Worm (Caenorhabditis elegans) whole organism, L4 larva: Measurements from ENCODE around the gene T23B7.3.

Experiments used
- D1046.2 ChIP-seq: fragments of 200-800 bp; sonication (Bioruptor generic); IDR thresholded peaks from 2 replicates; pipeline ENCODE4 v1.3.6; 2022; ENCODE audit warnings: missing genetic modification characterization, missing compliant biosample characterization
- T20F7.1 ChIP-seq: fragments of 200-800 bp; sonication (Bioruptor generic); optimal IDR thresholded peaks from 2 replicates; lab custom pipeline; 2018; ENCODE audit warnings: mild to moderate bottlenecking, missing genetic modification characterization, missing compliant biosample characterization
- Y5F2A.4 ChIP-seq: fragments of 200-800 bp; sonication (Bioruptor generic); optimal IDR thresholded peaks from 2 replicates; lab custom pipeline; 2018; ENCODE audit warnings: mild to moderate bottlenecking, missing genetic modification characterization, missing compliant biosample characterization
- ama-1 ChIP-seq: fragments of 150-350 bp; optimal IDR thresholded peaks from 2 replicates; lab custom pipeline; 2014; ENCODE audit warnings: inconsistent platforms, mixed read lengths
- ceh-20 ChIP-seq: fragments of 200-800 bp; sonication (Bioruptor generic); IDR thresholded peaks from 2 replicates; pipeline ENCODE4 v1.3.6; 2022; ENCODE audit warnings: missing genetic modification reagents, missing genetic modification characterization, missing compliant biosample characterization
- ceh-28 ChIP-seq: fragments of 150-350 bp; optimal IDR thresholded peaks from 2 replicates; lab custom pipeline; 2014; ENCODE audit warnings: missing biosample characterization, missing genetic modification reagents, missing genetic modification characterization
- daf-16 ChIP-seq, 3 experiments: sonication (generic microtip); optimal IDR thresholded peaks; 2 replicates each; lab custom pipeline; 2016 to 2017; ENCODE audit warnings: missing genetic modification characterization in 3 of 3, missing genetic modification reagents in 3 of 3, mild to moderate bottlenecking in 2 of 3, missing compliant biosample characterization in 2 of 3, missing biosample characterization in 1 of 3, moderate library complexity in 1 of 3
- dmd-6 ChIP-seq: fragments of 200-800 bp; sonication (Bioruptor generic); IDR thresholded peaks from 2 replicates; pipeline ENCODE4 v1.3.6; 2022; ENCODE audit warnings: missing genetic modification reagents, missing genetic modification characterization, missing compliant biosample characterization
- dmd-8 ChIP-seq: fragments of 200-800 bp; sonication (Bioruptor generic); IDR thresholded peaks from 2 replicates; pipeline ENCODE4 v1.3.6; 2022; ENCODE audit warnings: missing genetic modification characterization, missing compliant biosample characterization
- dve-1 ChIP-seq: sonication (generic microtip); optimal IDR thresholded peaks from 2 replicates; lab custom pipeline; 2017; ENCODE audit warnings: antibody characterized with exemption, mild to moderate bottlenecking, missing genetic modification characterization, missing compliant biosample characterization; ENCODE audit not compliant: insufficient read depth
- hif-1 ChIP-seq, 2 experiments: sonication (generic microtip); optimal IDR thresholded peaks; 2 replicates each; lab custom pipeline; 2016 to 2017; ENCODE audit warnings: missing compliant biosample characterization in 2 of 2, missing genetic modification characterization in 2 of 2, missing genetic modification reagents in 2 of 2, missing genotype in 2 of 2, mild to moderate bottlenecking in 1 of 2
- hlh-11 ChIP-seq: fragments of 200-800 bp; sonication (Bioruptor generic); optimal IDR thresholded peaks from 2 replicates; lab custom pipeline; 2018; ENCODE audit warnings: mild to moderate bottlenecking, missing genetic modification characterization, missing compliant biosample characterization
- hmg-1.1 ChIP-seq: fragments of 200-800 bp; sonication (Bioruptor generic); IDR thresholded peaks from 2 replicates; pipeline ENCODE4 v1.3.6; 2022; ENCODE audit warnings: missing genetic modification reagents, missing genetic modification characterization, missing compliant biosample characterization
- lin-39 ChIP-seq: fragments of 150-350 bp; optimal IDR thresholded peaks from 2 replicates; lab custom pipeline; 2014; ENCODE audit warnings: missing biosample characterization, missing genetic modification reagents, missing genetic modification characterization
- lsy-2 ChIP-seq, 2 experiments: fragments of 150-350 bp in 1 of 2; sonication (generic microtip) in 1 of 2; optimal IDR thresholded peaks; 2 replicates each; lab custom pipeline; 2014 to 2017; ENCODE audit warnings: missing biosample characterization in 2 of 2, missing genetic modification characterization in 2 of 2
- mep-1 ChIP-seq: fragments of 150-350 bp; sonication (generic microtip); optimal IDR thresholded peaks from 3 replicates; lab custom pipeline; 2014; ENCODE audit warnings: missing biosample characterization, missing genetic modification characterization
- mes-2 ChIP-seq: sonication (generic microtip); optimal IDR thresholded peaks from 2 replicates; lab custom pipeline; 2016; ENCODE audit warnings: missing genotype, mild to moderate bottlenecking, missing genetic modification characterization, missing compliant biosample characterization; ENCODE audit not compliant: poor library complexity, severe bottlenecking
- nhr-11 ChIP-seq: fragments of 150-350 bp; optimal IDR thresholded peaks from 2 replicates; lab custom pipeline; 2014; ENCODE audit warnings: missing biosample characterization, missing genetic modification characterization
- nhr-28 ChIP-seq: fragments of 150-350 bp; optimal IDR thresholded peaks from 2 replicates; lab custom pipeline; 2014; ENCODE audit warnings: missing biosample characterization, missing genetic modification characterization
- nhr-41 ChIP-seq: fragments of 200-800 bp; sonication (Bioruptor generic); IDR thresholded peaks from 2 replicates; pipeline ENCODE4 v1.3.6; 2022; ENCODE audit warnings: missing genetic modification reagents, missing genetic modification characterization, missing compliant biosample characterization
- nhr-6 ChIP-seq: fragments of 150-350 bp; optimal IDR thresholded peaks from 2 replicates; lab custom pipeline; 2014; ENCODE audit warnings: missing biosample characterization, missing genetic modification characterization
- nhr-76 ChIP-seq: fragments of 150-350 bp; optimal IDR thresholded peaks from 2 replicates; lab custom pipeline; 2014; ENCODE audit warnings: missing biosample characterization, missing genetic modification characterization
- nhr-77 ChIP-seq: fragments of 150-350 bp; optimal IDR thresholded peaks from 2 replicates; lab custom pipeline; 2014; ENCODE audit warnings: missing biosample characterization, missing genetic modification characterization
- pha-4 ChIP-seq, 2 experiments: fragments of 150-350 bp in 1 of 2; fragments of 200-800 bp in 1 of 2; sonication (Bioruptor generic) in 1 of 2; IDR thresholded peaks in 1 of 2; optimal IDR thresholded peaks in 1 of 2; 2 replicates each; pipeline versions ENCODE4 v1.3.6 to Lab custom; 2014 to 2022; ENCODE audit warnings: missing genetic modification characterization in 2 of 2, missing genetic modification reagents in 2 of 2, missing biosample characterization in 1 of 2, missing compliant biosample characterization in 1 of 2
- set-16 ChIP-seq: fragments of 200-800 bp; sonication (Bioruptor generic); IDR thresholded peaks from 2 replicates; pipeline ENCODE4 v1.3.6; 2022; ENCODE audit warnings: missing genetic modification reagents, missing genetic modification characterization, missing compliant biosample characterization
- spr-1 ChIP-seq: sonication (generic microtip); optimal IDR thresholded peaks from 2 replicates; lab custom pipeline; 2016; ENCODE audit warnings: mild to moderate bottlenecking, missing genetic modification characterization, missing compliant biosample characterization
- tra-1 ChIP-seq: fragments of 200-800 bp; sonication (Bioruptor generic); IDR thresholded peaks from 2 replicates; pipeline ENCODE4 v1.3.6; 2022; ENCODE audit warnings: missing genetic modification reagents, missing genetic modification characterization, missing compliant biosample characterization
- unc-62 ChIP-seq, 3 experiments: fragments of 150-350 bp in 1 of 3; sonication (generic microtip); optimal IDR thresholded peaks in 2 of 3; peaks in 1 of 3; 1 replicate in 1 of 3; 2 replicates in 2 of 3; lab custom pipeline; 2014 to 2017; ENCODE audit warnings: missing biosample characterization in 3 of 3, missing genetic modification characterization in 3 of 3, missing genetic modification reagents in 3 of 3, missing genotype in 1 of 3
- zfp-3 ChIP-seq: fragments of 200-800 bp; sonication (Bioruptor generic); conservative IDR thresholded peaks from 2 replicates; pipeline ENCODE4 v1.3.6; 2022; ENCODE audit warnings: missing genetic modification reagents, missing genetic modification characterization, missing compliant biosample characterization

The T23B7.3 gene

DNA sequence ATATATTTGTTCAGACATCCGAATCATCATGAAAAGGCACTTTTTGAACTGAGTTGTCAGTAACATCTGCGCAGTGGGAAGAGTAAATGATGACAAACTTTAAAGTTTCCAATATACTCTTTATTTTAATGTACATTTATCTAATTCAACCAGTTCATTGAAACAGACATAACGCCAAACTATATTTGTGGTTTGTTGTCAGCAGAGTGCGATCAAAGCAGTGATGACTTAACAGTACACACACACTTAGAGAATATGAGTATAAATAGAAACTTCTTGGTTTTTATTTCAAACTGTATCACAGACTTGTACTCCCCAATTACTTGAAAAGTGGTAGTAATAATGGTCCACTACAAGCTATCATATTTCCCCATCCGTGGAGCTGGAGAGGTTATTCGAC, 33.4 kb downstream of the T23B7.3 start, which contains the start of gene gst-8:
TSS of gene gst-8 (plus strand) at position 301 of the 400 bp plus-strand sequence.
- TF ChIP-seq dmd-6, result 0 out of 2 replicates have a peak, but pooled peaks have one; percentile 17
- TF ChIP-seq mep-1 (tag; lab: Kevin White, UChicago), result no peak
- TF ChIP-seq dve-1, result peak; percentile 9
- no peak for TF ChIP-seq daf-16 (GFP tag; optimal IDR thresholded peaks at IDR 0.05; lab: Kevin White, UChicago)
- TF ChIP-seq daf-16 (tag; optimal IDR thresholded peaks at IDR 0.05; lab: Kevin White, UChicago), result peak; percentile 55
- peak; percentile 8 for TF ChIP-seq hlh-11
- no peak for TF ChIP-seq zfp-3 (GFP tag; lab: Robert Waterston, UW)
- TF ChIP-seq nhr-6 (tag; lab: Kevin White, UChicago), result no peak
- peak; percentile 27 for TF ChIP-seq T20F7.1 (GFP tag; lab: Kevin White, UChicago)

- TF ChIP-seq hmg-1.1 (GFP tag; lab: Robert Waterston, UW), result no peak
- no peak for TF ChIP-seq nhr-77 (tag; lab: Kevin White, UChicago)
- TF ChIP-seq nhr-76, result no peak
- TF ChIP-seq unc-62 (GFP tag; optimal IDR thresholded peaks at IDR 0.05 in 1 of 2; lab: Kevin White, UChicago), result peak in 1 of 2 experiments; percentile 65
- TF ChIP-seq unc-62 (tag; optimal IDR thresholded peaks at IDR 0.05; lab: Kevin White, UChicago), result no peak
Measured at ce11 chrII:4884403-4884802, 34.4 kb downstream of the T23B7.3 start.

DNA sequence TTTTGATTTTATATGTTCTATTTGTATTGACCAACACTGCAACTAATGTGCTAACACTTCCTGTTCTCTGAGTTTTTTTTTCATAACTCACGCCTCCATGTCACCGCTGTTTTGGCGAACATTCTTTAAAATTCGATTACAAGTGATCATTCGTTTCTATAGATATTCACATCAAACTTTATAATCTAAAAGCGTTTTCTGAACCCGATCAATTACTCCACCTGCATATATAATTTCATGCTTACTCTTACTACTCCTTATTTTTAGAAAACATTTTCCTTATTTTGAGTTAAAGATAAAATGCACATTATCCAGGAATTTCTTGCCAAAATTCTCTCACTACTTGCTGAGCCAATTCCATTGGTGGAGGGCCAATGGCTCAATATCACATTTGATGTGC, 36.0 kb downstream of the T23B7.3 start, which contains the start of gene R05F9.7:
TSS of gene R05F9.7 (plus strand) at position 301 of the 400 bp plus-strand sequence.
- TF ChIP-seq mes-2 (tag; lab: Kevin White, UChicago), result no peak
- no peak for TF ChIP-seq lin-39 (tag; lab: Kevin White, UChicago)
- TF ChIP-seq, all 104 proteins: peak for 0

DNA sequence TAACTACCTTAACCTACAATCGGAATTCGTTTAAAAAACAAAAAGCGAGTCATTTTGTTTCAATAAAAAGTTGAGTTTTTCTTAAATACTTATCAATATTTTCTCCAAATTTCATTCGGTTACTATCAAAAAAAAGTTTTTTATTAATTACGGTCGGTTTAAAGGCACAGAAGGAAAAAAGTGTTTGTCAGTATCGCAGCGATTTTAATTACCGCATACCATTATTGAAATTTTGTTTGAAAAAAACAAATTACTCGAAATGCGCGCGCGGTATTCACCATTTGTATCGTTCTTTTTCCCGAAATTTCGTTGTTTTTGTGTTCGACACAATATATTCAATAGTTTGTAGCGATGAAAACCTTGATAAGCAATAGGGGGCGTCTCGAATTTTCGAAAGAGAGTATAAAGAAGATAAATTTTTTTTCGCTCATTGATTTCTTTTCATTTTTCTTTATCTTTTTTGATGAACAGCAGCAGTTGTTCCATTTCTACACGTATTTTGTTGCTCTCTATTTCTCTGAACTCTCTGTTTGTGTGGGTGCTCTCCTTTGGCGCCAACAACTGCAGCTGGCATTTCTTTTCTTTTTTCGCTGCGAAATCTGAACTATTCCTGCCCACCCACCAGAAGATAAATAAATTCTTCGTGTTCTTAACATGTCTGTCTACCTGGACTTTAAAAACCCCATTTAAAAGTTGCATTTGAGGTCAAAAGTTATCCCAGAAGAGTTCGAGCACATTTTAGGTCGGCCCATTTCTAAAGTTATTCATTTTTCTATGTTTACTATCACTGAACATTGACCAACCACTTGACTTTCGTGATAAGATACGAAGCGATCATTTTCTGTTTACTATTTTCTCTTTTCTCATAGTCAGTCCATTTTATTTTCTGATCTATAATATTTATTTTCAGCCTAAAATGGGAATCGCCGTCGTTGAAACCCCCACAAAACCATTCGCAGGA, 38.8 kb downstream of the T23B7.3 start, which contains the start of gene pgm-1:
TSS of gene pgm-1 (plus strand) at position 911 of the 961 bp plus-strand sequence.
- TF ChIP-seq mep-1 (tag; lab: Kevin White, UChicago) (peak; percentile 9), tra-1 (GFP tag; lab: Robert Waterston, UW) (0 out of 2 replicates have a peak, but pooled peaks have one; percentile 29), D1046.2 (GFP tag; lab: Robert Waterston, UW) (no peak), nhr-28 (tag; lab: Kevin White, UChicago) (peak; percentile 97), hif-1 (tag; optimal IDR thresholded peaks at IDR 0.05; lab: Kevin White, UChicago) (peak in 1 of 2 experiments; percentile 72), Y5F2A.4 (GFP tag; lab: Kevin White, UChicago) (no peak), hlh-11 (peak; percentile 72), unc-62 (GFP tag; optimal IDR thresholded peaks at IDR 0.05 in 1 of 2; lab: Kevin White, UChicago) (no peak), unc-62 (tag; optimal IDR thresholded peaks at IDR 0.05; lab: Kevin White, UChicago) (no peak), hmg-1.1 (GFP tag; lab: Robert Waterston, UW) (peak; percentile 57; the same call in 1 of the 2 replicates), dmd-8 (no peak), daf-16 (GFP tag; optimal IDR thresholded peaks at IDR 0.05; lab: Kevin White, UChicago) (peak in 1 of 2 experiments; percentile 64), daf-16 (tag; optimal IDR thresholded peaks at IDR 0.05; lab: Kevin White, UChicago) (peak; percentile 43), ceh-20 (GFP tag; lab: Robert Waterston, UW) (0 out of 2 replicates have a peak, but pooled peaks have one; percentile 14), set-16 (GFP tag; lab: Robert Waterston, UW) (no peak), ceh-28 (tag; lab: Kevin White, UChicago) (no peak), spr-1 (tag; lab: Kevin White, UChicago) (no peak), lsy-2 (tag; optimal IDR thresholded peaks at IDR 0.05; lab: Kevin White, UChicago) (peak in 1 of 2 experiments; percentile 44), dve-1 (peak; percentile 4), ama-1 (lab: Kevin White, UChicago) (peak; percentile 56), nhr-41 (GFP tag; lab: Robert Waterston, UW) (no peak), nhr-11 (tag; lab: Kevin White, UChicago) (peak; percentile 61), pha-4 (GFP tag; IDR thresholded peaks at IDR 0.05; lab: Robert Waterston, UW) (0 out of 2 replicates have a peak, but pooled peaks have one; percentile 11), pha-4 (tag; optimal IDR thresholded peaks at IDR 0.05; lab: Kevin White, UChicago) (no peak)
- TF ChIP-seq, all 104 proteins: peak for 13
